Fruit fly (Drosophila melanogaster): ENCODE measurements around the gene Meltrin.

DNA sequence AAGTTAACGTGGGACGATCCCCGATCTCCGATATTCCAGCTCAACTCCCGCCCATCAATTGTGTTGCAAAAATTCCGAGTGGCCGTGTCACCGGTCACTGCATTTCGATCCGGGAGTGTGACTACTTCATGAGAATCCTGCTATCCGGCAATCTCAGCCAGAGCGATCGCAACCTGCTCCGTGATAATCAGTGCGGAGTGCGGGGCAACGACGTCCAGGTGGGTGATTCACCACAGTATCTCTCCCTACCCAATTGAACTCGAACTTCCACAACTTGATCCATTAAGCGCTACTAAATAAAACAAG, 39.5 kb downstream of the Meltrin start:
- TF ChIP-seq CG8478 (optimal IDR thresholded peaks at IDR 0.05) (no peak), CTCF (optimal IDR thresholded peaks at IDR 0.05) (no peak)
